Worm (Caenorhabditis elegans) whole organism, L3 larva: ENCODE measurements around the gene srh-287.

Source experiments
- ama-1 ChIP-seq: fragments of 150-350 bp; optimal IDR thresholded peaks from 2 replicates; lab custom pipeline; 2018
- ceh-28 ChIP-seq: fragments of 150-350 bp; optimal IDR thresholded peaks from 2 replicates; lab custom pipeline; 2014; ENCODE audit warnings: missing biosample characterization, missing genetic modification reagents, missing genetic modification characterization
- ceh-82 ChIP-seq: fragments of 150-350 bp; optimal IDR thresholded peaks from 2 replicates; lab custom pipeline; 2014; ENCODE audit warnings: missing biosample characterization, missing genetic modification characterization
- hmg-11 ChIP-seq: sonication (generic microtip); optimal IDR thresholded peaks from 2 replicates; lab custom pipeline; 2016; ENCODE audit warnings: missing genetic modification characterization, missing compliant biosample characterization
- mdl-1 ChIP-seq: fragments of 150-350 bp; optimal IDR thresholded peaks from 2 replicates; lab custom pipeline; 2014; ENCODE audit warnings: missing biosample characterization, missing genetic modification characterization
- nhr-76 ChIP-seq: fragments of 150-350 bp; sonication (generic microtip); optimal IDR thresholded peaks from 5 replicates; lab custom pipeline; 2014; ENCODE audit warnings: missing biosample characterization, missing genetic modification characterization

DNA sequence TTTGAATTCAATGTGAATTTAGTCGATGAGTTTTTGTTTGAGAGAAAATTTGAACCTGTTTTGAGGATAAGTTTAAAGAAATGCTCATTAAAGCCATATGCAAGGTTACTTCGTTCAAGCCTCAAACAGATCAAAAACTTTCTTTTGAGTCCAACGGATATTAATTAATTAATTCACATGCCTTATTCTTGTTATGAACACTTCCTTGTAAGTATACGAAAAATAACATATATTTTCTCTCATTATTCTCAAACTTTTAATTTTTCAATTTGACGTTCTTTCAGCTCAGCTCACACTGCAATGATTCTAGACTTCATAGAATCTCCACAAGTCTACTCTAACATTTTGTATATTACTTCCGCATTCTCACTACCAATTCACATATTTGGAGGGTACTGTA is 27.7 kb downstream of the srh-287 start, which contains the start of gene srh-304:
- no peak for TF ChIP-seq mdl-1 (tag; lab: Kevin White, UChicago)
- no peak for TF ChIP-seq ama-1 (lab: Kevin White, UChicago)
- no peak for TF ChIP-seq ceh-82 (tag; lab: Kevin White, UChicago)
- TF ChIP-seq hmg-11 (tag; lab: Kevin White, UChicago) = no peak
- TF ChIP-seq nhr-76 (tag; lab: Kevin White, UChicago) = no peak
- TF ChIP-seq ceh-28 (tag; lab: Kevin White, UChicago) = no peak
